Worm (Caenorhabditis elegans) whole organism, midembryonic: ENCODE results near the gene math-1.

Experiments used
- T22C8.4 ChIP-seq: fragments of 200-800 bp; sonication (Bioruptor generic); IDR thresholded peaks from 2 replicates; pipeline ENCODE4 v1.3.6; 2022; ENCODE audit warnings: missing genetic modification characterization, missing compliant biosample characterization
- cog-1 ChIP-seq: sonication (generic microtip); optimal IDR thresholded peaks from 2 replicates; lab custom pipeline; 2016; ENCODE audit warnings: missing genetic modification characterization, missing compliant biosample characterization
- flt-1 ChIP-seq: fragments of 200-800 bp; sonication (Bioruptor generic); IDR thresholded peaks from 2 replicates; pipeline ENCODE4 v1.3.6; 2022; ENCODE audit warnings: missing genetic modification characterization, missing compliant biosample characterization
- klf-2 ChIP-seq: fragments of 200-800 bp; sonication (Bioruptor generic); conservative IDR thresholded peaks from 2 replicates; pipeline ENCODE4 v1.3.6; 2022; ENCODE audit warnings: missing genetic modification reagents, missing genetic modification characterization, missing compliant biosample characterization
- med-1 ChIP-seq: sonication (generic microtip); optimal IDR thresholded peaks from 2 replicates; lab custom pipeline; 2017; ENCODE audit warnings: missing genetic modification characterization, mild to moderate bottlenecking, missing compliant biosample characterization, antibody characterized with exemption, missing genetic modification reagents; ENCODE audit not compliant: insufficient read depth
- ref-1 ChIP-seq: fragments of 200-800 bp; sonication (Bioruptor generic); conservative IDR thresholded peaks from 2 replicates; pipeline ENCODE4 v1.3.6; 2022; ENCODE audit warnings: missing genetic modification reagents, missing genetic modification characterization, missing compliant biosample characterization
- tab-1 ChIP-seq: fragments of 200-800 bp; sonication (Bioruptor generic); IDR thresholded peaks from 2 replicates; pipeline ENCODE4 v1.3.6; 2022; ENCODE audit warnings: missing genetic modification characterization, missing compliant biosample characterization
- ztf-23 ChIP-seq: fragments of 200-800 bp; sonication (Bioruptor generic); IDR thresholded peaks from 2 replicates; pipeline ENCODE4 v1.3.6; 2022; ENCODE audit warnings: missing genetic modification reagents, missing genetic modification characterization, missing compliant biosample characterization
- ztf-29 ChIP-seq: fragments of 200-800 bp; sonication (Bioruptor generic); IDR thresholded peaks from 2 replicates; pipeline ENCODE4 v1.3.6; 2022; ENCODE audit warnings: missing genetic modification reagents, missing genetic modification characterization, missing compliant biosample characterization

- TF ChIP-seq flt-1 (GFP tag; lab: Robert Waterston, UW) (no peak), klf-2 (GFP tag; lab: Robert Waterston, UW) (no peak), ztf-23 (GFP tag; lab: Robert Waterston, UW) (no peak), tab-1 (GFP tag; lab: Robert Waterston, UW) (no peak), med-1 (GFP tag; lab: Kevin White, UChicago) (no peak), cog-1 (tag; lab: Kevin White, UChicago) (no peak), T22C8.4 (no peak), ztf-29 (no peak), ref-1 (GFP tag; lab: Robert Waterston, UW) (no peak)
These were observed 951 bp downstream of the math-1 start, which contains the start of gene bath-24 for ce11 chrII:2045505-2045904.
